Worm (Caenorhabditis elegans) whole organism, L3 larva: ENCODE data around the gene srbc-7.

Experiments
- R02D3.7 ChIP-seq: fragments of 150-350 bp; optimal IDR thresholded peaks from 2 replicates; lab custom pipeline; 2014; ENCODE audit warnings: missing biosample characterization, missing genetic modification characterization
- ZK546.5 ChIP-seq: sonication (generic microtip); optimal IDR thresholded peaks from 2 replicates; lab custom pipeline; 2017; ENCODE audit warnings: missing biosample characterization, missing genetic modification characterization
- aly-2 ChIP-seq: fragments of 150-350 bp; optimal IDR thresholded peaks from 2 replicates; lab custom pipeline; 2014; ENCODE audit warnings: missing biosample characterization, missing genetic modification characterization
- ama-1 ChIP-seq: fragments of 150-350 bp; optimal IDR thresholded peaks from 2 replicates; lab custom pipeline; 2018
- ceh-16 ChIP-seq: sonication (generic microtip); optimal IDR thresholded peaks from 2 replicates; lab custom pipeline; 2017; ENCODE audit warnings: missing biosample characterization, missing genetic modification characterization
- ceh-28 ChIP-seq: fragments of 150-350 bp; optimal IDR thresholded peaks from 2 replicates; lab custom pipeline; 2014; ENCODE audit warnings: missing biosample characterization, missing genetic modification reagents, missing genetic modification characterization
- ceh-82 ChIP-seq: fragments of 150-350 bp; optimal IDR thresholded peaks from 2 replicates; lab custom pipeline; 2014; ENCODE audit warnings: missing biosample characterization, missing genetic modification characterization
- ceh-9 ChIP-seq: sonication (generic microtip); optimal IDR thresholded peaks from 2 replicates; lab custom pipeline; 2018; ENCODE audit warnings: missing biosample characterization, missing genetic modification characterization
- daf-12 ChIP-seq: fragments of 150-350 bp; optimal IDR thresholded peaks from 2 replicates; lab custom pipeline; 2014; ENCODE audit warnings: missing biosample characterization, missing genetic modification reagents, missing genetic modification characterization
- egl-27 ChIP-seq: sonication (generic microtip); optimal IDR thresholded peaks from 4 replicates; lab custom pipeline; 2017; ENCODE audit warnings: missing biosample characterization, missing genetic modification reagents, missing genetic modification characterization
- elt-2 ChIP-seq: sonication (generic microtip); optimal IDR thresholded peaks from 2 replicates; lab custom pipeline; 2016; ENCODE audit warnings: missing genetic modification reagents, mild to moderate bottlenecking, missing genetic modification characterization, missing compliant biosample characterization
- elt-3 ChIP-seq, 3 experiments: fragments of 150-350 bp in 1 of 3; sonication (generic microtip) in 2 of 3; optimal IDR thresholded peaks; 2 replicates in 2 of 3; 4 replicates in 1 of 3; lab custom pipeline; 2014 to 2017; ENCODE audit warnings: missing biosample characterization in 3 of 3, missing genetic modification characterization in 3 of 3
- eor-1 ChIP-seq, 2 experiments: fragments of 150-350 bp; optimal IDR thresholded peaks; 2 replicates each; lab custom pipeline; 2014 to 2018; ENCODE audit warnings: missing biosample characterization in 2 of 2, missing genetic modification characterization in 2 of 2
- fkh-10 ChIP-seq: sonication (generic microtip); optimal IDR thresholded peaks from 2 replicates; lab custom pipeline; 2017; ENCODE audit warnings: missing biosample characterization, missing genetic modification reagents, missing genetic modification characterization
- fkh-2 ChIP-seq: fragments of 150-350 bp; optimal IDR thresholded peaks from 2 replicates; lab custom pipeline; 2014; ENCODE audit warnings: missing biosample characterization, missing genetic modification reagents, missing genetic modification characterization
- hmg-11 ChIP-seq: sonication (generic microtip); optimal IDR thresholded peaks from 2 replicates; lab custom pipeline; 2016; ENCODE audit warnings: missing genetic modification characterization, missing compliant biosample characterization
- jun-1 ChIP-seq: fragments of 150-350 bp; optimal IDR thresholded peaks from 2 replicates; lab custom pipeline; 2014; ENCODE audit warnings: missing biosample characterization, missing genetic modification reagents, missing genetic modification characterization
- mdl-1 ChIP-seq: fragments of 150-350 bp; optimal IDR thresholded peaks from 2 replicates; lab custom pipeline; 2014; ENCODE audit warnings: missing biosample characterization, missing genetic modification characterization
- nfya-1 ChIP-seq: sonication (generic microtip); optimal IDR thresholded peaks from 2 replicates; lab custom pipeline; 2017; ENCODE audit warnings: missing genetic modification characterization, mild to moderate bottlenecking, missing compliant biosample characterization, antibody characterized with exemption, moderate library complexity; ENCODE audit not compliant: insufficient read depth
- nhr-11 ChIP-seq: fragments of 150-350 bp; optimal IDR thresholded peaks from 2 replicates; lab custom pipeline; 2014; ENCODE audit warnings: missing biosample characterization, missing genetic modification characterization
- nhr-12 ChIP-seq: fragments of 150-350 bp; optimal IDR thresholded peaks from 2 replicates; lab custom pipeline; 2014; ENCODE audit warnings: missing biosample characterization, missing genetic modification characterization
- nhr-23 ChIP-seq: fragments of 150-350 bp; optimal IDR thresholded peaks from 2 replicates; lab custom pipeline; 2014; ENCODE audit warnings: missing biosample characterization, missing genetic modification reagents, missing genetic modification characterization
- nhr-237 ChIP-seq: fragments of 150-350 bp; optimal IDR thresholded peaks from 2 replicates; lab custom pipeline; 2014; ENCODE audit warnings: missing biosample characterization, missing genetic modification characterization
- nhr-43 ChIP-seq: sonication (generic microtip); optimal IDR thresholded peaks from 2 replicates; lab custom pipeline; 2016; ENCODE audit warnings: mild to moderate bottlenecking, missing genetic modification characterization, missing compliant biosample characterization; ENCODE audit not compliant: poor library complexity, severe bottlenecking
- nhr-67 ChIP-seq: fragments of 150-350 bp; optimal IDR thresholded peaks from 2 replicates; lab custom pipeline; 2014; ENCODE audit warnings: missing biosample characterization, missing genetic modification characterization
- nhr-76 ChIP-seq: fragments of 150-350 bp; sonication (generic microtip); optimal IDR thresholded peaks from 5 replicates; lab custom pipeline; 2014; ENCODE audit warnings: missing biosample characterization, missing genetic modification characterization
- nhr-77 ChIP-seq: fragments of 150-350 bp; optimal IDR thresholded peaks from 2 replicates; lab custom pipeline; 2014; ENCODE audit warnings: missing biosample characterization, missing genetic modification characterization
- pha-4 ChIP-seq: fragments of 150-350 bp; optimal IDR thresholded peaks from 2 replicates; lab custom pipeline; 2014; ENCODE audit warnings: missing biosample characterization, missing genetic modification reagents, missing genetic modification characterization
- pqm-1 ChIP-seq: fragments of 150-350 bp; optimal IDR thresholded peaks from 2 replicates; lab custom pipeline; 2017; ENCODE audit warnings: missing biosample characterization, missing genetic modification characterization, inconsistent platforms
- sea-2 ChIP-seq: fragments of 150-350 bp; sonication (generic microtip); optimal IDR thresholded peaks from 4 replicates; lab custom pipeline; 2014; ENCODE audit warnings: missing biosample characterization, missing genetic modification reagents, missing genetic modification characterization
- skn-1 ChIP-seq: fragments of 150-350 bp; optimal IDR thresholded peaks from 2 replicates; lab custom pipeline; 2014; ENCODE audit warnings: missing biosample characterization, missing genetic modification characterization
- tbx-2 ChIP-seq: sonication (generic microtip); optimal IDR thresholded peaks from 2 replicates; lab custom pipeline; 2016; ENCODE audit warnings: mild to moderate bottlenecking, missing genetic modification characterization, missing compliant biosample characterization
- unc-39 ChIP-seq: sonication (generic microtip); optimal IDR thresholded peaks from 4 replicates; lab custom pipeline; 2017; ENCODE audit warnings: missing biosample characterization, missing genetic modification characterization
- unc-62 ChIP-seq: fragments of 150-350 bp; sonication (generic microtip); optimal IDR thresholded peaks from 4 replicates; lab custom pipeline; 2014; ENCODE audit warnings: missing biosample characterization, missing genetic modification reagents, missing genetic modification characterization
- zag-1 ChIP-seq: fragments of 150-350 bp; optimal IDR thresholded peaks from 2 replicates; lab custom pipeline; 2014; ENCODE audit warnings: missing biosample characterization, missing genetic modification characterization
- ztf-11 ChIP-seq: fragments of 150-350 bp; optimal IDR thresholded peaks from 2 replicates; lab custom pipeline; 2014; ENCODE audit warnings: missing biosample characterization, missing genetic modification characterization

The srbc-7 gene

ce11 chrV:7465509-7465908 lies 21.9 kb downstream of the srbc-7 start, which contains the start of gene F25E5.1 (continued):
- TF ChIP-seq ceh-9 (tag; lab: Kevin White, UChicago) (no peak), aly-2 (tag; lab: Kevin White, UChicago) (no peak), pqm-1 (tag; lab: Kevin White, UChicago) (peak; percentile 39), nhr-12 (tag; lab: Kevin White, UChicago) (no peak)

- no peak for TF ChIP-seq sea-2 (GFP tag; lab: Kevin White, UChicago)
- TF ChIP-seq egl-27 (tag; lab: Kevin White, UChicago): no peak
- TF ChIP-seq pqm-1 (tag; lab: Kevin White, UChicago): no peak
- no peak for TF ChIP-seq nhr-12 (tag; lab: Kevin White, UChicago)
- no peak for TF ChIP-seq zag-1 (tag; lab: Kevin White, UChicago)
- no peak for TF ChIP-seq nhr-237
- no peak for TF ChIP-seq nhr-76 (tag; lab: Kevin White, UChicago)
These were observed 22.7 kb downstream of the srbc-7 start, which contains the start of gene srh-89 for ce11 chrV:7464696-7465095. srh-89 (minus strand) TSS chrV:7464796.

ce11 chrV:7460898-7461297 lies 26.5 kb downstream of the srbc-7 start, which contains the start of gene srh-92:
srh-92 (minus strand) TSS chrV:7460998.
- TF ChIP-seq nhr-12 (tag; lab: Kevin White, UChicago) (no peak), nhr-23 (tag; lab: Kevin White, UChicago) (no peak), ZK546.5 (no peak), pha-4 (tag; lab: Kevin White, UChicago) (no peak), fkh-2 (no peak), mdl-1 (tag; lab: Kevin White, UChicago) (no peak), eor-1 (tag; optimal IDR thresholded peaks at IDR 0.05; lab: Kevin White, UChicago) (no peak), R02D3.7 (tag; lab: Kevin White, UChicago) (no peak), nhr-237 (no peak), aly-2 (tag; lab: Kevin White, UChicago) (no peak), elt-2 (no peak), elt-3 (tag; optimal IDR thresholded peaks at IDR 0.05; lab: Kevin White, UChicago) (no peak), zag-1 (tag; lab: Kevin White, UChicago) (no peak), unc-62 (GFP tag; lab: Kevin White, UChicago) (no peak), ceh-16 (no peak)
- TF ChIP-seq, all 47 proteins: peak for 0

ce11 chrV:7455008-7455407 lies 32.4 kb downstream of the srbc-7 start, which contains the start of gene F25E5.2:
F25E5.2 (plus strand) TSS chrV:7455308.
- TF ChIP-seq fkh-10 (GFP tag; lab: Kevin White, UChicago) (no peak), mdl-1 (tag; lab: Kevin White, UChicago) (no peak), nhr-11 (no peak), ama-1 (lab: Kevin White, UChicago) (no peak), ceh-28 (tag; lab: Kevin White, UChicago) (no peak), skn-1 (no peak), fkh-2 (no peak), ceh-82 (tag; lab: Kevin White, UChicago) (no peak), nhr-77 (tag; lab: Kevin White, UChicago) (no peak), nhr-43 (tag; lab: Kevin White, UChicago) (no peak), zag-1 (tag; lab: Kevin White, UChicago) (no peak), egl-27 (tag; lab: Kevin White, UChicago) (no peak), tbx-2 (no peak), unc-62 (GFP tag; lab: Kevin White, UChicago) (no peak), jun-1 (no peak), nhr-67 (no peak), R02D3.7 (tag; lab: Kevin White, UChicago) (no peak)

ce11 chrV:7454236-7454635 lies 33.2 kb downstream of the srbc-7 start, which contains the start of gene try-8:
try-8 (minus strand) TSS chrV:7454336.
- TF ChIP-seq ceh-16: no peak
- TF ChIP-seq jun-1: no peak
- no peak for TF ChIP-seq aly-2 (tag; lab: Kevin White, UChicago)
- no peak for TF ChIP-seq elt-3 (tag; optimal IDR thresholded peaks at IDR 0.05; lab: Kevin White, UChicago)
- no peak for TF ChIP-seq nfya-1 (tag; lab: Kevin White, UChicago)
- no peak for TF ChIP-seq eor-1 (tag; optimal IDR thresholded peaks at IDR 0.05; lab: Kevin White, UChicago)
- no peak for TF ChIP-seq nhr-237
- no peak for TF ChIP-seq unc-39 (tag; lab: Kevin White, UChicago)
- no peak for TF ChIP-seq ztf-11
- TF ChIP-seq elt-2: no peak
- no peak for TF ChIP-seq nhr-43 (tag; lab: Kevin White, UChicago)
- TF ChIP-seq ama-1 (lab: Kevin White, UChicago): no peak
- no peak for TF ChIP-seq hmg-11 (tag; lab: Kevin White, UChicago)
- no peak for TF ChIP-seq pqm-1 (tag; lab: Kevin White, UChicago)
- no peak for TF ChIP-seq ceh-82 (tag; lab: Kevin White, UChicago)
- no peak for TF ChIP-seq egl-27 (tag; lab: Kevin White, UChicago)
- TF ChIP-seq daf-12 (tag; lab: Kevin White, UChicago): no peak
- TF ChIP-seq fkh-2: no peak
- TF ChIP-seq R02D3.7 (tag; lab: Kevin White, UChicago): no peak
